Worm (Caenorhabditis elegans): ENCODE measurements around the gene nspe-8.

- no peak for TF ChIP-seq nhr-77 (tag; optimal IDR thresholded peaks at IDR 0.05)
- no peak for TF ChIP-seq lin-1 (GFP tag; IDR thresholded peaks at IDR 0.05)
- TF ChIP-seq sdz-12 (GFP tag; optimal IDR thresholded peaks at IDR 0.05) = no peak
- TF ChIP-seq lin-13 (GFP tag; optimal IDR thresholded peaks at IDR 0.05) = no peak
- no peak for TF ChIP-seq nhr-11 (tag; optimal IDR thresholded peaks at IDR 0.05)
- no peak for TF ChIP-seq Y105C5A.15 (GFP tag; IDR thresholded peaks at IDR 0.05)
- TF ChIP-seq F44E2.7 (GFP tag; IDR thresholded peaks at IDR 0.05) = no peak
- TF ChIP-seq nhr-237 (tag; optimal IDR thresholded peaks at IDR 0.05) = no peak
- no peak for TF ChIP-seq duxl-1 (tag; optimal IDR thresholded peaks at IDR 0.05; ENCODE audit: poor library complexity)
- no peak for TF ChIP-seq F49E8.2 (tag; optimal IDR thresholded peaks at IDR 0.05; ENCODE audit: borderline replicate concordance)
- TF ChIP-seq pqm-1 (tag; optimal IDR thresholded peaks at IDR 0.05) = no peak
- TF ChIP-seq ceh-82 (tag; optimal IDR thresholded peaks at IDR 0.05) = no peak
- no peak for TF ChIP-seq unc-62 (GFP tag; optimal IDR thresholded peaks at IDR 0.05 in 1 of 2)
- no peak for TF ChIP-seq unc-62 (tag; optimal IDR thresholded peaks at IDR 0.05)
These were observed 47.6 kb upstream of the nspe-8 start for ce11 chrII:12669342-12669741.
